Worm (Caenorhabditis elegans): Measurements from ENCODE around the gene fbxa-55.

- TF ChIP-seq dpl-1 (GFP tag; optimal IDR thresholded peaks at IDR 0.05) (no peak), nhr-179 (tag; optimal IDR thresholded peaks at IDR 0.05) (no peak), madf-8 (GFP tag; conservative IDR thresholded peaks at IDR 0.05) (no peak), nhr-80 (tag; optimal IDR thresholded peaks at IDR 0.05) (no peak), lsl-1 (GFP tag; optimal IDR thresholded peaks at IDR 0.05) (no peak), ztf-28 (GFP tag; IDR thresholded peaks at IDR 0.05) (no peak), unc-62 (GFP tag; optimal IDR thresholded peaks at IDR 0.05) (no peak), lin-26 (GFP tag; IDR thresholded peaks at IDR 0.05) (no peak), die-1 (tag; optimal IDR thresholded peaks at IDR 0.05) (no peak), let-607 (tag; optimal IDR thresholded peaks at IDR 0.05) (no peak), F33H1.4 (GFP tag; IDR thresholded peaks at IDR 0.05) (no peak), F23B12.7 (tag; optimal IDR thresholded peaks at IDR 0.05; ENCODE audit: insufficient read depth) (no peak), ztf-6 (GFP tag; IDR thresholded peaks at IDR 0.05) (no peak), xnd-1 (tag; optimal IDR thresholded peaks at IDR 0.05) (no peak)
These were observed 40.4 kb downstream of the fbxa-55 start, which contains the start of the genes ztf-18 and F23H11.2 for ce11 chrIII:895525-895924.
